Worm (Caenorhabditis elegans) whole organism, mixed stage, embryonic: ENCODE measurements around the gene B0244.16.

Experiments
- bed-3 ChIP-seq: fragments of 200-800 bp; sonication (Bioruptor generic); optimal IDR thresholded peaks from 3 replicates; lab custom pipeline; 2018; ENCODE audit warnings: mild to moderate bottlenecking, missing genetic modification characterization, moderate library complexity, missing compliant biosample characterization
- blmp-1 ChIP-seq: fragments of 150-350 bp; optimal IDR thresholded peaks from 2 replicates; lab custom pipeline; 2014; ENCODE audit warnings: missing biosample characterization, missing genetic modification characterization
- ceh-39 ChIP-seq: fragments of 150-350 bp; optimal IDR thresholded peaks from 2 replicates; lab custom pipeline; 2014; ENCODE audit warnings: missing biosample characterization, missing genetic modification characterization
- ceh-43 ChIP-seq: fragments of 200-800 bp; sonication (Bioruptor generic); optimal IDR thresholded peaks from 2 replicates; lab custom pipeline; 2018; ENCODE audit warnings: mild to moderate bottlenecking, missing genetic modification characterization, moderate library complexity, missing compliant biosample characterization
- ceh-83 ChIP-seq: fragments of 200-800 bp; sonication (Bioruptor generic); optimal IDR thresholded peaks from 2 replicates; lab custom pipeline; 2018; ENCODE audit warnings: mild to moderate bottlenecking, missing genetic modification characterization, missing compliant biosample characterization
- ces-1 ChIP-seq: fragments of 150-350 bp; optimal IDR thresholded peaks from 2 replicates; lab custom pipeline; 2014; ENCODE audit warnings: missing biosample characterization, missing genetic modification reagents, missing genetic modification characterization
- cnd-1 ChIP-seq: fragments of 200-800 bp; sonication (Bioruptor generic); optimal IDR thresholded peaks from 2 replicates; lab custom pipeline; 2018; ENCODE audit warnings: mild to moderate bottlenecking, missing genetic modification characterization, missing compliant biosample characterization
- drap-1 ChIP-seq: fragments of 200-800 bp; sonication (Bioruptor generic); optimal IDR thresholded peaks from 3 replicates; lab custom pipeline; 2018; ENCODE audit warnings: mild to moderate bottlenecking, missing genetic modification characterization, missing compliant biosample characterization
- elt-1 ChIP-seq: sonication (generic microtip); optimal IDR thresholded peaks from 2 replicates; lab custom pipeline; 2017; ENCODE audit warnings: missing genetic modification characterization, mild to moderate bottlenecking, missing compliant biosample characterization, antibody characterized with exemption, moderate library complexity, borderline replicate concordance; ENCODE audit not compliant: insufficient read depth
- elt-3 ChIP-seq: fragments of 150-350 bp; optimal IDR thresholded peaks from 2 replicates; lab custom pipeline; 2014; ENCODE audit warnings: missing biosample characterization, missing genetic modification characterization
- flh-1 ChIP-seq: fragments of 200-800 bp; sonication (Bioruptor generic); optimal IDR thresholded peaks from 2 replicates; lab custom pipeline; 2018; ENCODE audit warnings: mild to moderate bottlenecking, missing genetic modification characterization, moderate library complexity, missing compliant biosample characterization
- ham-2 ChIP-seq: fragments of 200-800 bp; sonication (Bioruptor generic); optimal IDR thresholded peaks from 2 replicates; lab custom pipeline; 2018; ENCODE audit warnings: mild to moderate bottlenecking, missing genetic modification characterization, missing compliant biosample characterization
- hlh-1 ChIP-seq: fragments of 150-350 bp; optimal IDR thresholded peaks from 2 replicates; lab custom pipeline; 2014; ENCODE audit warnings: missing biosample characterization, missing genetic modification reagents, missing genetic modification characterization
- lin-13 ChIP-seq: fragments of 150-350 bp; optimal IDR thresholded peaks from 2 replicates; lab custom pipeline; 2014; ENCODE audit warnings: missing biosample characterization, missing genetic modification characterization
- lin-32 ChIP-seq: fragments of 200-800 bp; sonication (Bioruptor generic); optimal IDR thresholded peaks from 2 replicates; lab custom pipeline; 2018; ENCODE audit warnings: mild to moderate bottlenecking, missing genetic modification characterization, missing compliant biosample characterization
- lsy-2 ChIP-seq: fragments of 150-350 bp; optimal IDR thresholded peaks from 2 replicates; lab custom pipeline; 2014; ENCODE audit warnings: missing biosample characterization, missing genetic modification characterization
- mab-5 ChIP-seq: fragments of 150-350 bp; optimal IDR thresholded peaks from 2 replicates; lab custom pipeline; 2014; ENCODE audit warnings: missing biosample characterization, missing genetic modification characterization
- mep-1 ChIP-seq: fragments of 150-350 bp; optimal IDR thresholded peaks from 2 replicates; lab custom pipeline; 2017; ENCODE audit warnings: missing biosample characterization, missing genetic modification reagents, missing genetic modification characterization, inconsistent platforms
- mls-2 ChIP-seq: sonication (generic microtip); optimal IDR thresholded peaks from 2 replicates; lab custom pipeline; 2016; ENCODE audit warnings: mild to moderate bottlenecking, missing genetic modification characterization, moderate library complexity, missing compliant biosample characterization
- nhr-12 ChIP-seq: fragments of 150-350 bp; optimal IDR thresholded peaks from 2 replicates; lab custom pipeline; 2014; ENCODE audit warnings: missing biosample characterization, missing genetic modification characterization
- nhr-2 ChIP-seq: fragments of 150-350 bp; optimal IDR thresholded peaks from 2 replicates; lab custom pipeline; 2014; ENCODE audit warnings: missing biosample characterization, missing genetic modification characterization
- nhr-237 ChIP-seq: fragments of 150-350 bp; optimal IDR thresholded peaks from 2 replicates; lab custom pipeline; 2014; ENCODE audit warnings: missing biosample characterization, missing genetic modification characterization
- nhr-28 ChIP-seq: fragments of 150-350 bp; optimal IDR thresholded peaks from 2 replicates; lab custom pipeline; 2014; ENCODE audit warnings: missing biosample characterization, missing genetic modification characterization
- nhr-76 ChIP-seq: sonication (generic microtip); optimal IDR thresholded peaks from 2 replicates; lab custom pipeline; 2017; ENCODE audit warnings: missing biosample characterization, missing genetic modification characterization
- pha-4 ChIP-seq: fragments of 150-350 bp; optimal IDR thresholded peaks from 2 replicates; lab custom pipeline; 2018; ENCODE audit warnings: missing biosample characterization, missing genetic modification reagents, missing genetic modification characterization
- sem-2 ChIP-seq: fragments of 200-800 bp; sonication (Bioruptor generic); optimal IDR thresholded peaks from 2 replicates; lab custom pipeline; 2018; ENCODE audit warnings: mild to moderate bottlenecking, missing genetic modification characterization, missing compliant biosample characterization
- snpc-4 ChIP-seq: fragments of 150-350 bp; optimal IDR thresholded peaks from 2 replicates; lab custom pipeline; 2014; ENCODE audit warnings: missing biosample characterization, missing genetic modification characterization
- sptf-1 ChIP-seq: sonication (generic microtip); optimal IDR thresholded peaks from 2 replicates; lab custom pipeline; 2017; ENCODE audit warnings: mild to moderate bottlenecking, missing genetic modification characterization, moderate library complexity, missing compliant biosample characterization
- tbx-8 ChIP-seq: fragments of 200-800 bp; sonication (Bioruptor generic); optimal IDR thresholded peaks from 2 replicates; lab custom pipeline; 2018; ENCODE audit warnings: mild to moderate bottlenecking, missing genetic modification characterization, moderate library complexity, missing compliant biosample characterization
- unc-120 ChIP-seq: sonication (generic microtip); optimal IDR thresholded peaks from 2 replicates; lab custom pipeline; 2017; ENCODE audit warnings: missing genetic modification characterization, missing compliant biosample characterization; ENCODE audit not compliant: poor library complexity, severe bottlenecking
- unc-39 ChIP-seq: fragments of 150-350 bp; optimal IDR thresholded peaks from 2 replicates; lab custom pipeline; 2014; ENCODE audit warnings: missing biosample characterization, missing genetic modification characterization
- unc-62 ChIP-seq: fragments of 150-350 bp; optimal IDR thresholded peaks from 2 replicates; lab custom pipeline; 2014; ENCODE audit warnings: missing biosample characterization, missing genetic modification reagents, missing genetic modification characterization
- ztf-11 ChIP-seq: fragments of 150-350 bp; optimal IDR thresholded peaks from 2 replicates; lab custom pipeline; 2014; ENCODE audit warnings: missing biosample characterization, missing genetic modification characterization

Gene B0244.16

DNA sequence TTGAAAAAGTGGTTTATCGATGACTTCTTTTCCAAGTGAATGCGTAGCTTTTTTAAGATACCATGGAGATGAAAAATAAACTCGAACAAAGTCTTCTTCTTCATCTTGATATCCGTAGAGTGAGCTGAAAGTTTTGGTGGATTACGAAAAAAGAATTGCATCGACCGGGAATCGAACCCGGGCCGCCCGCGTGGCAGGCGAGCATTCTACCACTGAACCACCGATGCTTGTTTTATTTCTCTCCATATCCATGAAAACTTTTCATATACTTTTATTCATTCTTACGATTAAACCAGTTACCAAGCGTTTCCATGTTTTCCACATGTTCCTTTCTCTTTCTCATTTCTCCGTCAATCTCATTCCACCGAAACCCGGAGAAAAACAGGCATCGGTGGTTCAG, 41.3 kb downstream of the B0244.16 start:
- TF ChIP-seq elt-1 (no peak), ham-2 (GFP tag; lab: Kevin White, UChicago) (no peak)

DNA sequence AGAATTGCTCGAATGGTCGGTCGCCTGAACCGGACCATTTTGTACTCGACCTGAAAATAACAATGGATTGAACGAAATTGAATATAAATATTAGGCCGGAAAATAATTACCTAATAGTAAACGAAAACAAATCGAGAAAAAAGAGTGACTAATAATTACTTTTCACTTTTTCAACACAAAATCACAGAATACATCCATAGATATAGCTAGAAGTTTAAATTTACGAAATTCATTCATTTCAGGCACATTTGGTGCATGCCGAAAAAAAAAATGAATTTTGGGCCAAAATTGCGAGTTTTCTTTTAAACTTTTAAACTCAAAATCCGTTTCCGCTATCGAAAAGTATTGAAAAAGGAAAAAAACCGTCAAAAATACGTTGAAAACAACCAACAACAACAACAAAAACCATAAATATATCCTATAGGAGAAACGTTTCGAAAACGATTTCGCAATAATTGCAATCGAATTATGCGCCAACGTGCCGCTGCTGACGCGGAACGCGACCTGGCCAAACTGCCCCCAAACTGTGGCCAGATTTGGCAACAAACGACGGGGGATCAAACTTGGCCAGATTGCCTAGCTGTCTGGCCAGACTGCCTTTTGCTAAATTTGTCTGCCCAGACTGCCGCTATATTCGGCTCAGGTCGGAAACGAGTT, 44.6 kb downstream of the B0244.16 start, which contains the start of gene Y37B11A.3:
Gene Y37B11A.3, minus strand, starts transcription at position 51 of the 657 bp plus-strand sequence.
- TF ChIP-seq hlh-1 (tag; lab: Kevin White, UChicago): no peak
- TF ChIP-seq nhr-12 (tag; lab: Kevin White, UChicago): no peak
- TF ChIP-seq flh-1 (GFP tag; lab: Kevin White, UChicago): no peak
- TF ChIP-seq drap-1: no peak
- TF ChIP-seq ceh-43: no peak
- TF ChIP-seq lin-32 (GFP tag; lab: Kevin White, UChicago): no peak
- no peak for TF ChIP-seq ham-2 (GFP tag; lab: Kevin White, UChicago)
- no peak for TF ChIP-seq ceh-39 (tag; lab: Kevin White, UChicago)
- no peak for TF ChIP-seq bed-3
- TF ChIP-seq pha-4: peak; percentile 47
- TF ChIP-seq nhr-76 (tag; lab: Kevin White, UChicago): no peak
- TF ChIP-seq mep-1 (tag; lab: Kevin White, UChicago): peak; percentile 17
- no peak for TF ChIP-seq elt-3 (tag; lab: Kevin White, UChicago)
- peak; percentile 53 for TF ChIP-seq lin-13 (tag; lab: Kevin White, UChicago)
- TF ChIP-seq tbx-8 (GFP tag; lab: Kevin White, UChicago): no peak
- no peak for TF ChIP-seq nhr-28
- TF ChIP-seq ces-1 (GFP tag; lab: Kevin White, UChicago): peak; percentile 54
- TF ChIP-seq unc-39 (tag; lab: Kevin White, UChicago): no peak
- no peak for TF ChIP-seq ceh-83
- no peak for TF ChIP-seq cnd-1
- TF ChIP-seq nhr-237 (tag; lab: Kevin White, UChicago): peak; percentile 32
- TF ChIP-seq mab-5 (tag; lab: Kevin White, UChicago): no peak
- no peak for TF ChIP-seq sptf-1 (tag; lab: Kevin White, UChicago)
- peak; percentile 99 for TF ChIP-seq unc-120 (tag; lab: Kevin White, UChicago)
- TF ChIP-seq nhr-2 (tag; lab: Kevin White, UChicago): no peak
- TF ChIP-seq lsy-2 (tag; lab: Kevin White, UChicago): peak; percentile 38
- TF ChIP-seq mls-2 (tag; lab: Kevin White, UChicago): no peak
- no peak for TF ChIP-seq unc-62 (GFP tag; lab: Kevin White, UChicago)
- no peak for TF ChIP-seq ztf-11 (tag; lab: Kevin White, UChicago)
- TF ChIP-seq blmp-1 (tag; lab: Kevin White, UChicago): no peak
- TF ChIP-seq snpc-4 (tag; lab: Kevin White, UChicago): no peak
- TF ChIP-seq sem-2 (GFP tag; lab: Kevin White, UChicago): no peak

DNA sequence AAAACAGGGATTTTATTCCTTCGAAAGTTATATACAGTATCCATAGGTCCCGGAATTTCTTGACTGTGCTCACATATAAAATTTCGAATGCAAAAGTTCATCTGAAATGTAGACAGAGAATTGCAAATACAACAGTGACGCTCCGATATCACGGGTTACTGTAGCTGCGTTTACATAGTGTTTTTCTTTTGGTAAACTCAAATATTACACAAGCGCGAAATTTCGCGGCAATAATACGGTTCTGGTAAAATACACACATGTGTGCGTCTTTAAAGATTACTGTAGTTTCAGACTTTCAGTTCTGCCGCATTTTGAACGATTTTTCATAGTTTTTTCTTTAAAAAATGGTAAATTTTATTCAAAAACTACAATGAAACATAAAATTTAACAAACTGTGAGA, 49.8 kb downstream of the B0244.16 start, which contains the start of gene rev-3:
Gene rev-3, minus strand, starts transcription at position 101 of the 400 bp plus-strand sequence.
- TF ChIP-seq snpc-4 (tag; lab: Kevin White, UChicago): no peak
- no peak for TF ChIP-seq lin-13 (tag; lab: Kevin White, UChicago)
- no peak for TF ChIP-seq nhr-12 (tag; lab: Kevin White, UChicago)
- TF ChIP-seq ztf-11 (tag; lab: Kevin White, UChicago): no peak
- TF ChIP-seq lsy-2 (tag; lab: Kevin White, UChicago): no peak
